Worm (Caenorhabditis elegans): ENCODE data around the gene ddr-2.

ce11 chrX:3297812-3298211, 17.3 kb upstream of the ddr-2 start:
- no peak for TF ChIP-seq lsy-2 (tag; optimal IDR thresholded peaks at IDR 0.05)
- peak; percentile 69 for TF ChIP-seq nhr-77 (tag; optimal IDR thresholded peaks at IDR 0.05)

All from whole organism, L4 larva.